Fruit fly (Drosophila melanogaster): ENCODE data around the gene CG7768.
A peak's percentile ranks its signal among the peaks of the same experiment; 100 is the strongest.

dm6 chr3L:14174197-14174596 is 43.8 kb upstream of the CG7768 start:
- TF ChIP-seq vfl (GFP tag; optimal IDR thresholded peaks at IDR 0.05) (no peak), al (GFP tag; IDR thresholded peaks at IDR 0.05) (no peak), Sox100B (GFP tag; optimal IDR thresholded peaks at IDR 0.05) (peak; percentile 76), Mad (GFP tag; optimal IDR thresholded peaks at IDR 0.05) (no peak), CG8478 (optimal IDR thresholded peaks at IDR 0.05) (no peak), Gug (GFP tag; IDR thresholded peaks at IDR 0.05) (no peak), dpn (GFP tag; optimal IDR thresholded peaks at IDR 0.05) (peak in 1 of 2 experiments; percentile 44), E2f1 (GFP tag; IDR thresholded peaks at IDR 0.05) (no peak), lola (GFP tag; optimal IDR thresholded peaks at IDR 0.05) (peak in 1 of 3 experiments; percentile 65)

Measured in whole organism, embryonic.